Worm (Caenorhabditis elegans): ENCODE results near the gene F40G9.17.

ce11 chrIII:147570-148076 lies 46.6 kb upstream of the F40G9.17 start, which contains the start of gene sqst-5:
- TF ChIP-seq ama-1 (optimal IDR thresholded peaks at IDR 0.05) (no peak), hnd-1 (tag; optimal IDR thresholded peaks at IDR 0.05) (no peak), ceh-36 (tag; optimal IDR thresholded peaks at IDR 0.05) (no peak), sea-1 (GFP tag; conservative IDR thresholded peaks at IDR 0.05) (no peak), pes-1 (GFP tag; IDR thresholded peaks at IDR 0.05) (no peak), flt-1 (GFP tag; IDR thresholded peaks at IDR 0.05) (no peak), B0310.2 (tag; optimal IDR thresholded peaks at IDR 0.05) (no peak), hmbx-1 (tag; optimal IDR thresholded peaks at IDR 0.05) (no peak), tra-4 (tag; optimal IDR thresholded peaks at IDR 0.05) (no peak), hmg-4 (GFP tag; optimal IDR thresholded peaks at IDR 0.05) (no peak), aly-1 (tag; optimal IDR thresholded peaks at IDR 0.05) (no peak), scrt-1 (GFP tag; IDR thresholded peaks at IDR 0.05) (no peak), ets-7 (tag; optimal IDR thresholded peaks at IDR 0.05) (no peak)

Data from whole organism, early embryonic.